Worm (Caenorhabditis elegans) whole organism, L4 larva: ENCODE data around the gene cyk-4.

Experiments used
- F49E8.2 ChIP-seq: sonication (generic microtip); optimal IDR thresholded peaks from 2 replicates; lab custom pipeline; 2016; ENCODE audit warnings: missing compliant biosample characterization, mild to moderate bottlenecking, missing genetic modification characterization, borderline replicate concordance
- ama-1 ChIP-seq: fragments of 150-350 bp; optimal IDR thresholded peaks from 2 replicates; lab custom pipeline; 2014; ENCODE audit warnings: inconsistent platforms, mixed read lengths
- dpl-1 ChIP-seq: fragments of 150-350 bp; optimal IDR thresholded peaks from 2 replicates; lab custom pipeline; 2014; ENCODE audit warnings: missing biosample characterization, missing genetic modification reagents, missing genetic modification characterization
- egl-27 ChIP-seq: sonication (generic microtip); optimal IDR thresholded peaks from 3 replicates; lab custom pipeline; 2017; ENCODE audit warnings: missing biosample characterization, missing genetic modification reagents, missing genetic modification characterization
- fkh-10 ChIP-seq: fragments of 150-350 bp; optimal IDR thresholded peaks from 2 replicates; lab custom pipeline; 2014; ENCODE audit warnings: missing biosample characterization, missing genetic modification reagents, missing genetic modification characterization
- hmg-1.1 ChIP-seq: fragments of 200-800 bp; sonication (Bioruptor generic); IDR thresholded peaks from 2 replicates; pipeline ENCODE4 v1.3.6; 2022; ENCODE audit warnings: missing genetic modification reagents, missing genetic modification characterization, missing compliant biosample characterization
- zip-2 ChIP-seq: fragments of 150-350 bp; optimal IDR thresholded peaks from 2 replicates; lab custom pipeline; 2014; ENCODE audit warnings: missing biosample characterization, missing genetic modification characterization
- ztf-11 ChIP-seq: fragments of 150-350 bp; optimal IDR thresholded peaks from 2 replicates; lab custom pipeline; 2014; ENCODE audit warnings: missing biosample characterization, missing genetic modification characterization

DNA sequence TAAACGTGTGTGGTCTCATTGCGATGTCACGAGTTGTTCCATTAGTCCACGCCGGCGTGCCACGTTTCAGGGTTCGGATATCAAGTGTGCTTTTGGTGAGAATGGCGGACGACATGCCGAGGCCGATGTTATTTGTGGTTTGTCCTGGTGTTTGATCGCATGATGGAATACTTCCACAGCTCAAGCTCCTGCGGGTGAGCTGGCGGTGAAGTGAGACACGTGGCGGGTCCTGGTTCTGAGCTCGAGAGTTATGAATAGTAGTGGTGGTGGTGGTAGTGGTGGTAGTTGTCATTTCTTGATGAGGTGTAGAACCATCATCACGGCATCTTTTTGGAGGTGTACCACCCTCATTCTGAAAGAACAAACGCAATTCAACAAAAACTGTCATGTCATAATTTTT lies 1.0 kb downstream of the cyk-4 start:
- TF ChIP-seq dpl-1 = no peak
- TF ChIP-seq egl-27 (tag; lab: Kevin White, UChicago) = no peak
- TF ChIP-seq fkh-10 = no peak
- TF ChIP-seq zip-2 (tag; lab: Kevin White, UChicago) = no peak
- no peak for TF ChIP-seq hmg-1.1 (GFP tag; lab: Robert Waterston, UW)
- TF ChIP-seq ama-1 = no peak
- TF ChIP-seq F49E8.2 = no peak
- TF ChIP-seq ztf-11 (tag; lab: Kevin White, UChicago) = no peak
